Worm (Caenorhabditis elegans) whole organism, L4/young adult: ENCODE data around the gene clec-140.

ENCODE experiments used
- W03F9.2 ChIP-seq: fragments of 150-350 bp; optimal IDR thresholded peaks from 2 replicates; lab custom pipeline; 2014; ENCODE audit warnings: missing biosample characterization, missing genetic modification characterization
- dao-5 ChIP-seq: sonication (generic microtip); optimal IDR thresholded peaks from 2 replicates; lab custom pipeline; 2016; ENCODE audit warnings: missing genotype, missing genetic modification characterization, moderate library complexity, missing compliant biosample characterization
- him-1 ChIP-seq: sonication (generic microtip); optimal IDR thresholded peaks from 2 replicates; lab custom pipeline; 2016; ENCODE audit warnings: missing genotype, missing genetic modification reagents, missing genetic modification characterization, missing compliant biosample characterization

clec-140 gene

ce11 chrII:4667572-4667971 is 5.3 kb upstream of the clec-140 start, which contains the start of gene fut-5:
Gene fut-5 (minus strand): TSS chrII:4667672.
- TF ChIP-seq dao-5 (tag; lab: Kevin White, UChicago) = no peak
- no peak for TF ChIP-seq him-1
- no peak for TF ChIP-seq W03F9.2 (tag; lab: Kevin White, UChicago)

ce11 chrII:4671692-4672091 is 1.2 kb upstream of the clec-140 start, which contains the start of gene T05A7.6:
Gene T05A7.6 (minus strand): TSS chrII:4671792.
- no peak for TF ChIP-seq W03F9.2 (tag; lab: Kevin White, UChicago)
- TF ChIP-seq dao-5 (tag; lab: Kevin White, UChicago) = no peak
- no peak for TF ChIP-seq him-1

- TF ChIP-seq him-1 = no peak
- TF ChIP-seq W03F9.2 (tag; lab: Kevin White, UChicago) = no peak
- no peak for TF ChIP-seq dao-5 (tag; lab: Kevin White, UChicago)
Observed at ce11 chrII:4673242-4673641, 382 bp downstream of the clec-140 start.

ce11 chrII:4673670-4674069 is 810 bp downstream of the clec-140 start:
- TF ChIP-seq dao-5 (tag; lab: Kevin White, UChicago) (no peak), him-1 (no peak), W03F9.2 (tag; lab: Kevin White, UChicago) (no peak)

- TF ChIP-seq him-1 = no peak
- no peak for TF ChIP-seq dao-5 (tag; lab: Kevin White, UChicago)
- no peak for TF ChIP-seq W03F9.2 (tag; lab: Kevin White, UChicago)
Observed at ce11 chrII:4674188-4674587, 1.3 kb downstream of the clec-140 start.

- TF ChIP-seq W03F9.2 (tag; lab: Kevin White, UChicago) (no peak), dao-5 (tag; lab: Kevin White, UChicago) (no peak), him-1 (no peak)
Observed at ce11 chrII:4675481-4675880, 2.6 kb downstream of the clec-140 start, which contains the start of gene T05A7.3. Gene T05A7.3 (plus strand): TSS chrII:4675781.

ce11 chrII:4676241-4676640 is 3.4 kb downstream of the clec-140 start:
- TF ChIP-seq him-1 (no peak), W03F9.2 (tag; lab: Kevin White, UChicago) (no peak), dao-5 (tag; lab: Kevin White, UChicago) (no peak)

- TF ChIP-seq W03F9.2 (tag; lab: Kevin White, UChicago) (no peak), dao-5 (tag; lab: Kevin White, UChicago) (no peak), him-1 (no peak)
Observed at ce11 chrII:4677916-4678315, 5.1 kb downstream of the clec-140 start, which contains the start of gene T05A7.1. Gene T05A7.1 (plus strand): TSS chrII:4678216.

- TF ChIP-seq dao-5 (tag; lab: Kevin White, UChicago) = no peak
- no peak for TF ChIP-seq W03F9.2 (tag; lab: Kevin White, UChicago)
- TF ChIP-seq him-1 = no peak
Observed at ce11 chrII:4681391-4681790, 8.5 kb downstream of the clec-140 start, which contains the start of gene T05A7.7. Gene T05A7.7 (minus strand): TSS chrII:4681491.

- TF ChIP-seq dao-5 (tag; lab: Kevin White, UChicago) = no peak
- no peak for TF ChIP-seq him-1
- TF ChIP-seq W03F9.2 (tag; lab: Kevin White, UChicago) = no peak
Observed at ce11 chrII:4683693-4684092, 10.8 kb downstream of the clec-140 start, which contains the start of gene sre-40. Gene sre-40 (minus strand): TSS chrII:4683793.

- TF ChIP-seq dao-5 (tag; lab: Kevin White, UChicago) (no peak), W03F9.2 (tag; lab: Kevin White, UChicago) (no peak), him-1 (no peak)
Observed at ce11 chrII:4684852-4685251, 12.0 kb downstream of the clec-140 start.

- TF ChIP-seq W03F9.2 (tag; lab: Kevin White, UChicago) (no peak), dao-5 (tag; lab: Kevin White, UChicago) (no peak), him-1 (no peak)
Observed at ce11 chrII:4686941-4687340, 14.1 kb downstream of the clec-140 start, which contains the start of gene sre-39. Gene sre-39 (plus strand): TSS chrII:4687241.

- no peak for TF ChIP-seq him-1
- no peak for TF ChIP-seq W03F9.2 (tag; lab: Kevin White, UChicago)
- TF ChIP-seq dao-5 (tag; lab: Kevin White, UChicago) = no peak
Observed at ce11 chrII:4689477-4689876, 16.6 kb downstream of the clec-140 start, which contains the start of gene F10G7.12. Gene F10G7.12 (plus strand): TSS chrII:4689777.

- TF ChIP-seq dao-5 (tag; lab: Kevin White, UChicago) (no peak), him-1 (no peak), W03F9.2 (tag; lab: Kevin White, UChicago) (no peak)
Observed at ce11 chrII:4693129-4693528, 20.3 kb downstream of the clec-140 start, which contains the start of gene F10G7.5. Gene F10G7.5 (plus strand): TSS chrII:4693414.

ce11 chrII:4696055-4696454 is 23.2 kb downstream of the clec-140 start:
- TF ChIP-seq him-1 = no peak
